Worm (Caenorhabditis elegans): ENCODE data around the gene B0034.2.

- TF ChIP-seq rcor-1 (GFP tag; IDR thresholded peaks at IDR 0.05) (no peak), ccch-3 (GFP tag; optimal IDR thresholded peaks at IDR 0.05) (no peak), nhr-120 (GFP tag; IDR thresholded peaks at IDR 0.05) (no peak), snpc-4 (GFP tag; optimal IDR thresholded peaks at IDR 0.05) (no peak), snpc-4 (tag; optimal IDR thresholded peaks at IDR 0.05) (no peak), aptf-2 (GFP tag; conservative IDR thresholded peaks at IDR 0.05) (no peak), gei-17 (GFP tag; optimal IDR thresholded peaks at IDR 0.05) (no peak), ztf-26 (tag; optimal IDR thresholded peaks at IDR 0.05) (no peak)
Observed at ce11 chrII:5950657-5951056, 6.5 kb upstream of the B0034.2 start.

Measured in whole organism, young adult.